Worm (Caenorhabditis elegans) whole organism, young adult: Measurements from ENCODE around the gene vps-50.

Source experiments
- B0019.2 ChIP-seq: fragments of 200-800 bp; sonication (Bioruptor generic); conservative IDR thresholded peaks from 2 replicates; pipeline ENCODE4 v1.3.6; 2022; ENCODE audit warnings: missing genetic modification reagents, missing genetic modification characterization, missing compliant biosample characterization
- B0261.1 ChIP-seq: sonication (generic microtip); optimal IDR thresholded peaks from 2 replicates; lab custom pipeline; 2016; ENCODE audit warnings: mild to moderate bottlenecking, missing genetic modification characterization, moderate library complexity, missing compliant biosample characterization
- D2030.7 ChIP-seq: fragments of 200-800 bp; sonication (Bioruptor generic); IDR thresholded peaks from 2 replicates; pipeline ENCODE4 v1.3.6; 2022; ENCODE audit warnings: missing genetic modification reagents, missing genetic modification characterization, missing compliant biosample characterization
- F33H1.4 ChIP-seq: fragments of 200-800 bp; sonication (Bioruptor generic); IDR thresholded peaks from 2 replicates; pipeline ENCODE4 v1.3.6; 2022; ENCODE audit warnings: missing genetic modification reagents, missing genetic modification characterization, missing compliant biosample characterization
- F39B2.1 ChIP-seq: fragments of 200-800 bp; sonication (Bioruptor generic); IDR thresholded peaks from 2 replicates; pipeline ENCODE4 v1.3.6; 2022; ENCODE audit warnings: missing genetic modification reagents, missing genetic modification characterization, missing compliant biosample characterization
- F49E8.2 ChIP-seq: sonication (generic microtip); optimal IDR thresholded peaks from 3 replicates; lab custom pipeline; 2017; ENCODE audit warnings: missing genetic modification characterization, mild to moderate bottlenecking, missing compliant biosample characterization, antibody characterized with exemption, moderate library complexity; ENCODE audit not compliant: insufficient read depth
- F55B11.4 ChIP-seq: sonication (generic microtip); optimal IDR thresholded peaks from 2 replicates; lab custom pipeline; 2016; ENCODE audit warnings: missing compliant biosample characterization, missing genetic modification characterization, borderline replicate concordance; ENCODE audit not compliant: insufficient read depth
- F57A8.1 ChIP-seq: fragments of 200-800 bp; sonication (Bioruptor generic); optimal IDR thresholded peaks from 2 replicates; lab custom pipeline; 2018; ENCODE audit warnings: mild to moderate bottlenecking, missing genetic modification characterization, moderate library complexity, missing compliant biosample characterization
- K11D2.4 ChIP-seq: fragments of 200-800 bp; sonication (Bioruptor generic); IDR thresholded peaks from 2 replicates; pipeline ENCODE4 v1.3.6; 2022; ENCODE audit warnings: missing genetic modification reagents, missing genetic modification characterization, missing compliant biosample characterization
- T07F8.4 ChIP-seq: sonication (generic microtip); optimal IDR thresholded peaks from 2 replicates; lab custom pipeline; 2016; ENCODE audit warnings: mild to moderate bottlenecking, missing genetic modification characterization, moderate library complexity, missing compliant biosample characterization
- Y56A3A.18 ChIP-seq: fragments of 200-800 bp; sonication (Bioruptor generic); IDR thresholded peaks from 2 replicates; pipeline ENCODE4 v1.3.6; 2022; ENCODE audit warnings: missing genetic modification reagents, missing genetic modification characterization, missing compliant biosample characterization
- ZK185.1 ChIP-seq: sonication (generic microtip); optimal IDR thresholded peaks from 2 replicates; lab custom pipeline; 2016; ENCODE audit warnings: mild to moderate bottlenecking, missing genetic modification characterization, missing compliant biosample characterization; ENCODE audit not compliant: poor library complexity, severe bottlenecking
- aptf-3 ChIP-seq: fragments of 200-800 bp; sonication (Bioruptor generic); IDR thresholded peaks from 2 replicates; pipeline ENCODE4 v1.3.6; 2022; ENCODE audit warnings: missing genetic modification characterization, missing compliant biosample characterization
- athp-1 ChIP-seq: sonication (generic microtip); optimal IDR thresholded peaks from 2 replicates; lab custom pipeline; 2017; ENCODE audit warnings: mild to moderate bottlenecking, missing genetic modification characterization, missing compliant biosample characterization
- cebp-2 ChIP-seq: fragments of 200-800 bp; sonication (Bioruptor generic); IDR thresholded peaks from 2 replicates; pipeline ENCODE4 v1.3.6; 2022; ENCODE audit warnings: missing genetic modification characterization, missing compliant biosample characterization
- ceh-100 ChIP-seq: fragments of 200-800 bp; sonication (Bioruptor generic); IDR thresholded peaks from 2 replicates; pipeline ENCODE4 v1.3.6; 2022; ENCODE audit warnings: missing genetic modification reagents, missing genetic modification characterization, missing compliant biosample characterization
- ceh-27 ChIP-seq: fragments of 200-800 bp; sonication (Bioruptor generic); optimal IDR thresholded peaks from 2 replicates; lab custom pipeline; 2018; ENCODE audit warnings: mild to moderate bottlenecking, missing genetic modification characterization, moderate library complexity, missing compliant biosample characterization
- ceh-91 ChIP-seq: fragments of 200-800 bp; sonication (Bioruptor generic); IDR thresholded peaks from 2 replicates; pipeline ENCODE4 v1.3.6; 2022; ENCODE audit warnings: missing genetic modification reagents, missing genetic modification characterization, missing compliant biosample characterization
- chd-7 ChIP-seq: sonication (generic microtip); optimal IDR thresholded peaks from 2 replicates; lab custom pipeline; 2016; ENCODE audit warnings: mild to moderate bottlenecking, missing genetic modification characterization, moderate library complexity, missing compliant biosample characterization
- die-1 ChIP-seq: sonication (generic microtip); optimal IDR thresholded peaks from 2 replicates; lab custom pipeline; 2016; ENCODE audit warnings: missing genotype, mild to moderate bottlenecking, missing genetic modification characterization, missing compliant biosample characterization
- dpff-1 ChIP-seq: sonication (generic microtip); optimal IDR thresholded peaks from 2 replicates; lab custom pipeline; 2017; ENCODE audit warnings: mild to moderate bottlenecking, missing genetic modification characterization, missing compliant biosample characterization
- efl-1 ChIP-seq: fragments of 150-350 bp; optimal IDR thresholded peaks from 2 replicates; lab custom pipeline; 2014; ENCODE audit warnings: missing biosample characterization, missing genetic modification reagents, missing genetic modification characterization
- egl-44 ChIP-seq: fragments of 200-800 bp; sonication (Bioruptor generic); IDR thresholded peaks from 2 replicates; pipeline ENCODE4 v1.3.6; 2022; ENCODE audit warnings: missing genetic modification reagents, missing genetic modification characterization, missing compliant biosample characterization
- ekl-4 ChIP-seq: fragments of 200-800 bp; sonication (Bioruptor generic); IDR thresholded peaks from 2 replicates; pipeline ENCODE4 v1.3.6; 2022; ENCODE audit warnings: missing genetic modification reagents, missing genetic modification characterization, missing compliant biosample characterization
- fkh-3 ChIP-seq: sonication (generic microtip); optimal IDR thresholded peaks from 2 replicates; lab custom pipeline; 2016; ENCODE audit warnings: mild to moderate bottlenecking, missing genetic modification characterization, missing compliant biosample characterization
- hlh-26 ChIP-seq: fragments of 200-800 bp; sonication (Bioruptor generic); conservative IDR thresholded peaks from 2 replicates; pipeline ENCODE4 v1.3.6; 2022; ENCODE audit warnings: missing genetic modification reagents, missing genetic modification characterization, missing compliant biosample characterization
- hmg-1.2 ChIP-seq: fragments of 200-800 bp; sonication (Bioruptor generic); IDR thresholded peaks from 2 replicates; pipeline ENCODE4 v1.3.6; 2022; ENCODE audit warnings: missing genetic modification reagents, missing genetic modification characterization, missing compliant biosample characterization
- hrde-1 ChIP-seq: sonication (generic microtip); optimal IDR thresholded peaks from 2 replicates; lab custom pipeline; 2016; ENCODE audit warnings: missing genetic modification characterization, mild to moderate bottlenecking, missing compliant biosample characterization, moderate library complexity, missing genotype, missing genetic modification reagents, borderline replicate concordance
- hsf-1 ChIP-seq: fragments of 200-800 bp; sonication (Bioruptor generic); IDR thresholded peaks from 2 replicates; pipeline ENCODE4 v1.3.6; 2022; ENCODE audit warnings: missing genetic modification reagents, missing genetic modification characterization, missing compliant biosample characterization
- lin-26 ChIP-seq: fragments of 200-800 bp; sonication (Bioruptor generic); IDR thresholded peaks from 2 replicates; pipeline ENCODE4 v1.3.6; 2022; ENCODE audit warnings: missing genetic modification reagents, missing genetic modification characterization, missing compliant biosample characterization
- madf-3 ChIP-seq: fragments of 200-800 bp; sonication (Bioruptor generic); IDR thresholded peaks from 2 replicates; pipeline ENCODE4 v1.3.6; 2022; ENCODE audit warnings: missing genetic modification reagents, missing genetic modification characterization, missing compliant biosample characterization
- madf-6 ChIP-seq: fragments of 200-800 bp; sonication (Bioruptor generic); IDR thresholded peaks from 2 replicates; pipeline ENCODE4 v1.3.6; 2022; ENCODE audit warnings: missing genetic modification reagents, missing genetic modification characterization, missing compliant biosample characterization
- mel-28 ChIP-seq: sonication (generic microtip); optimal IDR thresholded peaks from 2 replicates; lab custom pipeline; 2016; ENCODE audit warnings: borderline replicate concordance, mild to moderate bottlenecking, missing genetic modification characterization, missing compliant biosample characterization
- mes-4 ChIP-seq: sonication (generic microtip); optimal IDR thresholded peaks from 2 replicates; lab custom pipeline; 2016; ENCODE audit warnings: missing genotype, missing genetic modification characterization, missing compliant biosample characterization
- nhr-179 ChIP-seq: sonication (generic microtip); optimal IDR thresholded peaks from 2 replicates; lab custom pipeline; 2016; ENCODE audit warnings: mild to moderate bottlenecking, missing genetic modification characterization, missing compliant biosample characterization
- nhr-27 ChIP-seq: fragments of 200-800 bp; sonication (Bioruptor generic); optimal IDR thresholded peaks from 2 replicates; lab custom pipeline; 2018; ENCODE audit warnings: mild to moderate bottlenecking, missing genetic modification characterization, moderate library complexity, missing compliant biosample characterization
- nhr-80 ChIP-seq: sonication (generic microtip); optimal IDR thresholded peaks from 2 replicates; lab custom pipeline; 2016; ENCODE audit warnings: missing genetic modification characterization, missing compliant biosample characterization
- nhr-90 ChIP-seq: sonication (generic microtip); optimal IDR thresholded peaks from 2 replicates; lab custom pipeline; 2016; ENCODE audit warnings: missing genotype, mild to moderate bottlenecking, missing genetic modification characterization, missing compliant biosample characterization
- rec-8 ChIP-seq, 2 experiments: sonication (generic microtip); optimal IDR thresholded peaks; 2 replicates each; lab custom pipeline; 2016; ENCODE audit warnings: mild to moderate bottlenecking in 2 of 2, missing genetic modification characterization in 2 of 2, missing genetic modification reagents in 2 of 2, missing genotype in 2 of 2, missing biosample characterization in 1 of 2, missing compliant biosample characterization in 1 of 2, moderate library complexity in 1 of 2
- sdz-38 ChIP-seq: sonication (generic microtip); optimal IDR thresholded peaks from 2 replicates; lab custom pipeline; 2016; ENCODE audit warnings: missing genotype, missing genetic modification characterization, missing compliant biosample characterization
- snpc-1.3 ChIP-seq: sonication (generic microtip); optimal IDR thresholded peaks from 2 replicates; lab custom pipeline; 2017; ENCODE audit warnings: missing genetic modification characterization, mild to moderate bottlenecking, missing compliant biosample characterization, antibody characterized with exemption, moderate library complexity, missing genotype, missing genetic modification reagents; ENCODE audit not compliant: insufficient read depth
- snpc-4 ChIP-seq, 5 experiments: fragments of 150-350 bp in 1 of 5; sonication (generic microtip) in 4 of 5; optimal IDR thresholded peaks; 2 replicates each; lab custom pipeline; 2014 to 2018; ENCODE audit warnings: missing genetic modification characterization in 5 of 5, missing biosample characterization in 3 of 5, antibody characterized with exemption in 2 of 5, mild to moderate bottlenecking in 2 of 5, missing compliant biosample characterization in 2 of 5, missing genotype in 2 of 5, moderate library complexity in 2 of 5, missing genetic modification reagents in 1 of 5
- tbp1 ChIP-seq: fragments of 200-800 bp; sonication (Bioruptor generic); optimal IDR thresholded peaks from 2 replicates; lab custom pipeline; 2018; ENCODE audit warnings: mild to moderate bottlenecking, missing genetic modification characterization, missing compliant biosample characterization
- tlf-1 ChIP-seq: fragments of 200-800 bp; sonication (Bioruptor generic); optimal IDR thresholded peaks from 2 replicates; lab custom pipeline; 2018; ENCODE audit warnings: mild to moderate bottlenecking, missing genetic modification characterization, missing compliant biosample characterization
- unc-62 ChIP-seq: fragments of 150-350 bp; optimal IDR thresholded peaks from 2 replicates; lab custom pipeline; 2014; ENCODE audit warnings: missing biosample characterization, missing genetic modification reagents, missing genetic modification characterization
- zim-3 ChIP-seq: sonication (generic microtip); optimal IDR thresholded peaks from 2 replicates; lab custom pipeline; 2017; ENCODE audit warnings: mild to moderate bottlenecking, missing genetic modification characterization, moderate library complexity, missing compliant biosample characterization
- ztf-18 ChIP-seq: sonication (generic microtip); optimal IDR thresholded peaks from 2 replicates; lab custom pipeline; 2016; ENCODE audit warnings: missing genotype, mild to moderate bottlenecking, missing genetic modification characterization, missing compliant biosample characterization

vps-50 gene

ce11 chrIII:10895817-10896413 lies 26.9 kb downstream of the vps-50 start, which contains the start of gene com-1 (continued):
- peak; percentile 11 for TF ChIP-seq efl-1 (GFP tag; lab: Kevin White, UChicago)
- no peak for TF ChIP-seq ekl-4 (GFP tag; lab: Robert Waterston, UW)
- no peak for TF ChIP-seq tlf-1
- TF ChIP-seq hrde-1, result no peak
- no peak for TF ChIP-seq mes-4 (tag; lab: Kevin White, UChicago)
- TF ChIP-seq madf-3, result no peak
- TF ChIP-seq F33H1.4 (GFP tag; lab: Robert Waterston, UW), result 0 out of 2 replicates have a peak, but pooled peaks have one; percentile 13
- no peak for TF ChIP-seq rec-8 (tag; optimal IDR thresholded peaks at IDR 0.05; lab: Kevin White, UChicago)
- no peak for TF ChIP-seq ceh-27 (GFP tag; lab: Kevin White, UChicago)
- TF ChIP-seq F57A8.1 (GFP tag; lab: Kevin White, UChicago), result no peak
- no peak for TF ChIP-seq sdz-38 (tag; lab: Kevin White, UChicago)
- TF ChIP-seq mel-28, result no peak
- no peak for TF ChIP-seq D2030.7 (GFP tag; lab: Robert Waterston, UW)
- no peak for TF ChIP-seq Y56A3A.18 (GFP tag; lab: Robert Waterston, UW)
- no peak for TF ChIP-seq chd-7 (tag; lab: Kevin White, UChicago)
- TF ChIP-seq madf-6, result peak; percentile 46; the same call in 1 of the 2 replicates
- no peak for TF ChIP-seq die-1 (tag; lab: Kevin White, UChicago)
- TF ChIP-seq B0261.1 (tag; lab: Kevin White, UChicago), result no peak
- peak; percentile 25 for TF ChIP-seq snpc-1.3 (tag; lab: Kevin White, UChicago)
- TF ChIP-seq F39B2.1, result no peak
- no peak for TF ChIP-seq B0019.2 (GFP tag; lab: Robert Waterston, UW)
- no peak for TF ChIP-seq K11D2.4 (GFP tag; lab: Robert Waterston, UW)
- TF ChIP-seq nhr-27 (tag; lab: Kevin White, UChicago), result no peak
- no peak for TF ChIP-seq tbp1 (GFP tag; lab: Kevin White, UChicago)
- TF ChIP-seq T07F8.4 (tag; lab: Kevin White, UChicago), result no peak
- no peak for TF ChIP-seq unc-62 (GFP tag; lab: Kevin White, UChicago)
- TF ChIP-seq ZK185.1 (tag; lab: Kevin White, UChicago), result no peak
- TF ChIP-seq F49E8.2, result no peak
- peak; percentile 94 for TF ChIP-seq hmg-1.2
- TF ChIP-seq hsf-1 (GFP tag; lab: Robert Waterston, UW), result no peak
- no peak for TF ChIP-seq lin-26
- TF ChIP-seq hlh-26 (GFP tag; lab: Robert Waterston, UW), result no peak
- no peak for TF ChIP-seq cebp-2
- TF ChIP-seq fkh-3 (tag; lab: Kevin White, UChicago), result no peak
- TF ChIP-seq F55B11.4 (tag; lab: Kevin White, UChicago), result no peak
- TF ChIP-seq nhr-90 (tag; lab: Kevin White, UChicago), result no peak
- TF ChIP-seq snpc-4 (GFP tag; optimal IDR thresholded peaks at IDR 0.05; lab: Kevin White, UChicago), result no peak
- peak in 1 of 4 experiments; percentile 1 for TF ChIP-seq snpc-4 (tag; optimal IDR thresholded peaks at IDR 0.05; lab: Kevin White, UChicago)
- TF ChIP-seq nhr-179 (tag; lab: Kevin White, UChicago), result no peak
- no peak for TF ChIP-seq nhr-80 (tag; lab: Kevin White, UChicago)
- TF ChIP-seq aptf-3 (GFP tag; lab: Robert Waterston, UW), result no peak
- no peak for TF ChIP-seq zim-3 (tag; lab: Kevin White, UChicago)
- TF ChIP-seq ztf-18 (tag; lab: Kevin White, UChicago), result no peak
- no peak for TF ChIP-seq ceh-91 (GFP tag; lab: Robert Waterston, UW)
- TF ChIP-seq egl-44 (GFP tag; lab: Robert Waterston, UW), result no peak
- no peak for TF ChIP-seq ceh-100 (GFP tag; lab: Robert Waterston, UW)
- no peak for TF ChIP-seq athp-1 (tag; lab: Kevin White, UChicago)
- TF ChIP-seq dpff-1 (tag; lab: Kevin White, UChicago), result no peak
